Fruit fly (Drosophila melanogaster) whole organism, embryonic: ENCODE results near the gene Cp16.

Experiments
- Abd-B ChIP-seq: fragments of 200-800 bp; sonication (Bioruptor generic); optimal IDR thresholded peaks from 2 replicates; lab custom pipeline; 2018; ENCODE audit warnings: missing biosample characterization, mild to moderate bottlenecking, missing genetic modification characterization, moderate library complexity
- Adf1 ChIP-seq: fragments of 200-800 bp; sonication (Bioruptor generic); IDR thresholded peaks from 2 replicates; pipeline ENCODE4 v1.3.6; 2022; ENCODE audit warnings: missing biosample characterization, missing genetic modification characterization
- B-H2 ChIP-seq: fragments of 200-800 bp; sonication (Bioruptor generic); optimal IDR thresholded peaks from 2 replicates; lab custom pipeline; 2018; ENCODE audit warnings: missing biosample characterization, mild to moderate bottlenecking, missing genetic modification characterization
- CG12155 ChIP-seq: fragments of 200-800 bp; sonication (Bioruptor generic); optimal IDR thresholded peaks from 3 replicates; lab custom pipeline; 2016; ENCODE audit warnings: missing biosample characterization, missing genetic modification characterization
- CG12659 ChIP-seq: fragments of 200-800 bp; sonication (Bioruptor generic); optimal IDR thresholded peaks from 3 replicates; lab custom pipeline; 2017; ENCODE audit warnings: mild to moderate bottlenecking, missing biosample characterization, missing genetic modification reagents, missing genetic modification characterization
- CG12744 ChIP-seq: fragments of 200-800 bp; sonication (Bioruptor generic); optimal IDR thresholded peaks from 2 replicates; lab custom pipeline; 2016; ENCODE audit warnings: missing biosample characterization, missing genetic modification characterization
- CG13123 ChIP-seq: fragments of 200-800 bp; sonication (Bioruptor generic); optimal IDR thresholded peaks from 2 replicates; lab custom pipeline; 2016; ENCODE audit warnings: missing biosample characterization, missing genetic modification characterization
- CG13296 ChIP-seq: fragments of 200-800 bp; sonication (Bioruptor generic); optimal IDR thresholded peaks from 3 replicates; lab custom pipeline; 2018; ENCODE audit warnings: missing biosample characterization, mild to moderate bottlenecking, missing genetic modification characterization
- CG15011 ChIP-seq: fragments of 200-800 bp; sonication (Bioruptor generic); optimal IDR thresholded peaks from 3 replicates; lab custom pipeline; 2018; ENCODE audit warnings: missing biosample characterization, mild to moderate bottlenecking, missing genetic modification characterization
- CG15514 ChIP-seq: fragments of 200-800 bp; sonication (Bioruptor generic); optimal IDR thresholded peaks from 3 replicates; lab custom pipeline; 2017; ENCODE audit warnings: missing biosample characterization, missing genetic modification characterization, mild to moderate bottlenecking, moderate library complexity, missing genetic modification reagents
- CG17359 ChIP-seq: fragments of 200-800 bp; sonication (Bioruptor generic); optimal IDR thresholded peaks from 3 replicates; lab custom pipeline; 2018; ENCODE audit warnings: missing biosample characterization, mild to moderate bottlenecking, missing genetic modification characterization, moderate library complexity
- CG1832 ChIP-seq: fragments of 200-800 bp; sonication (Bioruptor generic); optimal IDR thresholded peaks from 2 replicates; lab custom pipeline; 2017; ENCODE audit warnings: missing biosample characterization, mild to moderate bottlenecking, missing genetic modification characterization, inconsistent platforms
- CG18599 ChIP-seq: fragments of 200-800 bp; sonication (Bioruptor generic); optimal IDR thresholded peaks from 3 replicates; lab custom pipeline; 2017; ENCODE audit warnings: missing biosample characterization, missing genetic modification characterization, mild to moderate bottlenecking, moderate library complexity, missing genetic modification reagents
- CG18619 ChIP-seq: fragments of 200-800 bp; sonication (Bioruptor generic); optimal IDR thresholded peaks from 3 replicates; lab custom pipeline; 2017; ENCODE audit warnings: missing biosample characterization, mild to moderate bottlenecking, missing genetic modification characterization
- CG32767 ChIP-seq: fragments of 200-800 bp; sonication (Bioruptor generic); IDR thresholded peaks from 2 replicates; pipeline ENCODE4 v1.3.6; 2022; ENCODE audit warnings: missing biosample characterization, missing genetic modification characterization
- CG3847 ChIP-seq: fragments of 200-800 bp; sonication (Bioruptor generic); IDR thresholded peaks from 2 replicates; pipeline ENCODE4 v1.3.6; 2022; ENCODE audit warnings: missing biosample characterization, missing genetic modification characterization
- CG4360 ChIP-seq: fragments of 200-800 bp; sonication (Bioruptor generic); IDR thresholded peaks from 2 replicates; pipeline ENCODE4 v1.3.6; 2022; ENCODE audit warnings: missing biosample characterization, missing genetic modification characterization
- CG6654 ChIP-seq: fragments of 200-800 bp; sonication (Bioruptor generic); optimal IDR thresholded peaks from 2 replicates; lab custom pipeline; 2017; ENCODE audit warnings: missing biosample characterization, mild to moderate bottlenecking, missing genetic modification characterization
- CG8290 ChIP-seq, 3 experiments: fragments of 200-800 bp; sonication (Bioruptor generic); optimal IDR thresholded peaks; 2 replicates each; lab custom pipeline; 2016 to 2019; ENCODE audit warnings: missing biosample characterization in 3 of 3, missing genetic modification characterization in 3 of 3, mild to moderate bottlenecking in 2 of 3, moderate library complexity in 1 of 3
- CG8765 ChIP-seq: fragments of 200-800 bp; sonication (Bioruptor generic); IDR thresholded peaks from 2 replicates; pipeline ENCODE4 v1.3.6; 2022; ENCODE audit warnings: missing biosample characterization, missing genetic modification characterization
- CG8924 ChIP-seq: fragments of 200-800 bp; optimal IDR thresholded peaks from 3 replicates; lab custom pipeline; 2019; ENCODE audit warnings: missing biosample characterization, mild to moderate bottlenecking, missing genetic modification characterization, moderate library complexity
- Dbx ChIP-seq: fragments of 200-800 bp; sonication (Bioruptor generic); IDR thresholded peaks from 3 replicates; pipeline ENCODE4 v1.3.6; 2022; ENCODE audit warnings: missing biosample characterization, missing genetic modification characterization
- Dfd ChIP-seq, 2 experiments: fragments of >200 bp; optimal IDR thresholded peaks; 2 replicates each; lab custom pipeline; 2017; ENCODE audit warnings: missing biosample characterization in 2 of 2, missing genetic modification characterization in 2 of 2
- Ets65A ChIP-seq: fragments of 200-800 bp; sonication (Bioruptor generic); peaks from one replicate; lab custom pipeline; 2016; ENCODE audit warnings: missing biosample characterization, missing genetic modification characterization
- GATAe ChIP-seq: fragments of 200-800 bp; sonication (Bioruptor generic); conservative IDR thresholded peaks from 2 replicates; pipeline ENCODE4 v1.3.6; 2022; ENCODE audit warnings: missing biosample characterization, missing genetic modification characterization
- HmgZ ChIP-seq: fragments of 200-800 bp; sonication (Bioruptor generic); optimal IDR thresholded peaks from 2 replicates; lab custom pipeline; 2018; ENCODE audit warnings: missing biosample characterization, mild to moderate bottlenecking, missing genetic modification characterization
- Hr78 ChIP-seq, 2 experiments: fragments of 200-800 bp in 1 of 2; fragments of >200 bp in 1 of 2; sonication (Bioruptor generic) in 1 of 2; optimal IDR thresholded peaks; 2 replicates each; lab custom pipeline; 2017 to 2019; ENCODE audit warnings: missing biosample characterization in 2 of 2, missing genetic modification characterization in 2 of 2, mild to moderate bottlenecking in 1 of 2, moderate library complexity in 1 of 2
- Lhr ChIP-seq: fragments of 200-800 bp; sonication (Bioruptor generic); optimal IDR thresholded peaks from 3 replicates; lab custom pipeline; 2017; ENCODE audit warnings: mild to moderate bottlenecking, missing biosample characterization, missing genetic modification reagents, missing genetic modification characterization
- Nf-YB ChIP-seq: fragments of 200-800 bp; sonication (Bioruptor generic); optimal IDR thresholded peaks from 3 replicates; lab custom pipeline; 2019; ENCODE audit warnings: missing biosample characterization, mild to moderate bottlenecking, missing genetic modification characterization, moderate library complexity
- PHDP ChIP-seq: fragments of 200-800 bp; sonication (Bioruptor generic); optimal IDR thresholded peaks from 3 replicates; lab custom pipeline; 2018; ENCODE audit warnings: missing biosample characterization, mild to moderate bottlenecking, missing genetic modification characterization, moderate library complexity
- Pdp1 ChIP-seq, 2 experiments: fragments of 200-800 bp; sonication (Bioruptor generic); optimal IDR thresholded peaks; 3 replicates each; lab custom pipeline; 2016; ENCODE audit warnings: missing biosample characterization in 2 of 2, missing genetic modification characterization in 2 of 2, mild to moderate bottlenecking in 1 of 2, moderate library complexity in 1 of 2
- btn ChIP-seq: fragments of 200-800 bp; sonication (Bioruptor generic); optimal IDR thresholded peaks from 2 replicates; lab custom pipeline; 2016; ENCODE audit warnings: missing biosample characterization, missing genetic modification characterization
- chm ChIP-seq: fragments of 200-800 bp; sonication (Bioruptor generic); IDR thresholded peaks from 2 replicates; pipeline ENCODE4 v1.3.6; 2022; ENCODE audit warnings: missing biosample characterization, missing genetic modification characterization
- dpn ChIP-seq, 2 experiments: fragments of 200-800 bp; sonication (Bioruptor generic); optimal IDR thresholded peaks; 3 replicates each; lab custom pipeline; 2016; ENCODE audit warnings: missing biosample characterization in 2 of 2, missing genetic modification characterization in 2 of 2
- fu2 ChIP-seq: fragments of 200-800 bp; sonication (Bioruptor generic); optimal IDR thresholded peaks from 2 replicates; lab custom pipeline; 2016; ENCODE audit warnings: missing biosample characterization, missing genetic modification characterization
- gro ChIP-seq: fragments of 200-800 bp; sonication (Bioruptor generic); optimal IDR thresholded peaks from 2 replicates; lab custom pipeline; 2016; ENCODE audit warnings: missing biosample characterization, missing genetic modification characterization
- inv ChIP-seq: fragments of 200-800 bp; sonication (Bioruptor generic); IDR thresholded peaks from 2 replicates; pipeline ENCODE4 v1.3.6; 2022; ENCODE audit warnings: missing biosample characterization, missing genetic modification characterization; ENCODE audit not compliant: partially characterized antibody
- kah ChIP-seq: fragments of 200-800 bp; sonication (Bioruptor generic); optimal IDR thresholded peaks from 2 replicates; lab custom pipeline; 2018; ENCODE audit warnings: missing biosample characterization, mild to moderate bottlenecking, missing genetic modification characterization
- klu ChIP-seq: fragments of 200-800 bp; sonication (Bioruptor generic); IDR thresholded peaks from 2 replicates; pipeline ENCODE4 v1.3.6; 2022; ENCODE audit warnings: missing biosample characterization, missing genetic modification characterization
- maf-S ChIP-seq: fragments of 200-800 bp; sonication (Bioruptor generic); optimal IDR thresholded peaks from 2 replicates; lab custom pipeline; 2016; ENCODE audit warnings: missing biosample characterization, missing genetic modification characterization
- mirr ChIP-seq: fragments of 200-800 bp; sonication (Bioruptor generic); optimal IDR thresholded peaks from 3 replicates; lab custom pipeline; 2018; ENCODE audit warnings: missing biosample characterization, mild to moderate bottlenecking, missing genetic modification characterization
- pb ChIP-seq: fragments of 200-800 bp; sonication (Bioruptor generic); optimal IDR thresholded peaks from 3 replicates; lab custom pipeline; 2016; ENCODE audit warnings: missing biosample characterization, missing genetic modification characterization
- repo ChIP-seq: fragments of 200-800 bp; sonication (Bioruptor generic); optimal IDR thresholded peaks from 2 replicates; lab custom pipeline; 2016; ENCODE audit warnings: missing biosample characterization, missing genetic modification characterization
- shn ChIP-seq: fragments of 200-800 bp; sonication (Bioruptor generic); optimal IDR thresholded peaks from 3 replicates; lab custom pipeline; 2016; ENCODE audit warnings: missing biosample characterization, missing genetic modification characterization
- tgo ChIP-seq: fragments of 200-800 bp; sonication (Bioruptor generic); IDR thresholded peaks from 3 replicates; pipeline ENCODE4 v1.3.6; 2022; ENCODE audit warnings: missing biosample characterization, missing genetic modification characterization
- wek ChIP-seq: fragments of 200-800 bp; sonication (Bioruptor generic); optimal IDR thresholded peaks from 3 replicates; lab custom pipeline; 2018; ENCODE audit warnings: missing biosample characterization, mild to moderate bottlenecking, missing genetic modification characterization, moderate library complexity
- zfh1 ChIP-seq: fragments of 200-800 bp; sonication (Bioruptor generic); IDR thresholded peaks from 3 replicates; pipeline ENCODE4 v1.3.6; 2022; ENCODE audit warnings: missing biosample characterization, missing genetic modification characterization

Gene Cp16

dm6 chr3L:8703707-8704236 is 28.0 kb upstream of the Cp16 start (continued):
- TF ChIP-seq CG12744 (no peak), CG15011 (no peak), Ets65A (GFP tag; lab: Kevin White, UChicago) (no peak), CG12155 (no peak)

- TF ChIP-seq CG8290 (GFP tag; optimal IDR thresholded peaks at IDR 0.05; lab: Kevin White, UChicago) = no peak
- peak in 1 of 2 experiments; percentile 40 for TF ChIP-seq CG8290 (tag; optimal IDR thresholded peaks at IDR 0.05; lab: Kevin White, UChicago)
- TF ChIP-seq Dbx (GFP tag; lab: Robert Waterston, UW) = peak; percentile 26; the same call in 1 of the 3 replicates
- no peak for TF ChIP-seq klu (GFP tag; lab: Robert Waterston, UW)
- TF ChIP-seq kah = no peak
- no peak for TF ChIP-seq wek (GFP tag; lab: Kevin White, UChicago)
- no peak for TF ChIP-seq fu2 (GFP tag; lab: Kevin White, UChicago)
- TF ChIP-seq B-H2 = no peak
- TF ChIP-seq maf-S (GFP tag; lab: Kevin White, UChicago) = no peak
- 0 out of 2 replicates have a peak, but pooled peaks have one; percentile 18 for TF ChIP-seq CG32767 (GFP tag; lab: Robert Waterston, UW)
- TF ChIP-seq CG13123 (GFP tag; lab: Kevin White, UChicago) = no peak
- TF ChIP-seq Pdp1 (GFP tag; optimal IDR thresholded peaks at IDR 0.05; lab: Kevin White, UChicago) = peak in 1 of 2 experiments; percentile 31
- TF ChIP-seq PHDP = no peak
- peak; percentile 74 for TF ChIP-seq gro (GFP tag; lab: Kevin White, UChicago)
- TF ChIP-seq Hr78 (GFP tag; optimal IDR thresholded peaks at IDR 0.05; lab: Kevin White, UChicago) = peak in 1 of 2 experiments; percentile 67
- peak; percentile 7; the same call in 1 of the 2 replicates for TF ChIP-seq Adf1 (GFP tag; lab: Robert Waterston, UW)
- TF ChIP-seq CG12659 (GFP tag; lab: Kevin White, UChicago) = no peak
- TF ChIP-seq CG6654 (GFP tag; lab: Kevin White, UChicago) = no peak
- peak; percentile 10 for TF ChIP-seq HmgZ (tag; lab: Kevin White, UChicago)
- no peak for TF ChIP-seq CG18619 (GFP tag; lab: Kevin White, UChicago)
- peak; percentile 59; the same call in 1 of the 2 replicates for TF ChIP-seq GATAe
- no peak for TF ChIP-seq CG17359 (tag; lab: Kevin White, UChicago)
- no peak for TF ChIP-seq CG3847 (GFP tag; lab: Robert Waterston, UW)
- no peak for TF ChIP-seq btn (GFP tag; lab: Kevin White, UChicago)
- no peak for TF ChIP-seq CG13296 (GFP tag; lab: Kevin White, UChicago)
- TF ChIP-seq Nf-YB (GFP tag; lab: Kevin White, UChicago) = peak; percentile 64
- no peak for TF ChIP-seq shn
- peak; percentile 89 for TF ChIP-seq mirr
- no peak for TF ChIP-seq CG8924 (tag; lab: Kevin White, UChicago)
- peak; percentile 46 for TF ChIP-seq CG18599 (GFP tag; lab: Kevin White, UChicago)
- TF ChIP-seq inv (GFP tag; lab: Robert Waterston, UW) = no peak
- no peak for TF ChIP-seq CG4360 (GFP tag; lab: Robert Waterston, UW)
- TF ChIP-seq CG15514 (GFP tag; lab: Kevin White, UChicago) = peak; percentile 8
- no peak for TF ChIP-seq Abd-B (GFP tag; lab: Kevin White, UChicago)
- TF ChIP-seq CG8765 = no peak
- TF ChIP-seq pb = no peak
- no peak for TF ChIP-seq Dfd (GFP tag; optimal IDR thresholded peaks at IDR 0.05; lab: Kevin White, UChicago)
- no peak for TF ChIP-seq dpn (GFP tag; optimal IDR thresholded peaks at IDR 0.05; lab: Kevin White, UChicago)
- TF ChIP-seq Lhr (GFP tag; lab: Kevin White, UChicago) = no peak
- no peak for TF ChIP-seq tgo (GFP tag; lab: Robert Waterston, UW)
- peak; percentile 9; the same call in 1 of the 2 replicates for TF ChIP-seq chm
- no peak for TF ChIP-seq zfh1 (GFP tag; lab: Robert Waterston, UW)
- no peak for TF ChIP-seq repo (GFP tag; lab: Kevin White, UChicago)
- TF ChIP-seq CG1832 (GFP tag; lab: Kevin White, UChicago) = no peak
Observed at dm6 chr3L:8704713-8705412, 26.9 kb upstream of the Cp16 start.
